Worm (Caenorhabditis elegans) whole organism, L4/young adult: Measurements from ENCODE around the gene nck-1.

Source experiments
- W03F9.2 ChIP-seq: fragments of 150-350 bp; optimal IDR thresholded peaks from 2 replicates; lab custom pipeline; 2014; ENCODE audit warnings: missing biosample characterization, missing genetic modification characterization
- dao-5 ChIP-seq: sonication (generic microtip); optimal IDR thresholded peaks from 2 replicates; lab custom pipeline; 2016; ENCODE audit warnings: missing genotype, missing genetic modification characterization, moderate library complexity, missing compliant biosample characterization
- him-1 ChIP-seq: sonication (generic microtip); optimal IDR thresholded peaks from 2 replicates; lab custom pipeline; 2016; ENCODE audit warnings: missing genotype, missing genetic modification reagents, missing genetic modification characterization, missing compliant biosample characterization

Gene nck-1

DNA sequence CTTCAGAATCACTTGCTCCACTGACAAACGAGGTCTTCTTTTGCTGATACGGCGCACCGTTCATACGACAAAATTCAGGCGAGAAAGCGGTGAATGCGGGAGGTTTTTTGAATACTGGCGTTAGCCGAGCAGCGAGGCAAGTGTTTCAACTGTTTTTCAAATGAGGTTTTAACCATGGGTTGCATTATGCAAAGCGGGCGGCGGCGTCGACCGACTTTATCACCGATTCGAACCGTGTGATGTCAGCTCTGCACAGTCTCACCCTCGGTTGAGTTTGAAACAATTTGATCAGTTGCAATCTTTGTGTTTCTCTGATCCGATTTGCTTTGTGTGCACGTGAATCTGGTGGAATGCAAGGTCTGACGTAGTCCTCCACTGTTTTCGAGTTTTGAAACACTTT lies 52.8 kb downstream of the nck-1 start, which contains the start of gene clh-4:
Gene clh-4 (minus strand): TSS at position 101 of the 400 bp plus-strand sequence.
- TF ChIP-seq W03F9.2 (tag; lab: Kevin White, UChicago) = no peak
- no peak for TF ChIP-seq dao-5 (tag; lab: Kevin White, UChicago)
- TF ChIP-seq him-1 = no peak
